Worm (Caenorhabditis elegans) whole organism, midembryonic: ENCODE measurements around the gene sri-1.

Experiments used
- flt-1 ChIP-seq: fragments of 200-800 bp; sonication (Bioruptor generic); IDR thresholded peaks from 2 replicates; pipeline ENCODE4 v1.3.6; 2022; ENCODE audit warnings: missing genetic modification characterization, missing compliant biosample characterization
- klf-2 ChIP-seq: fragments of 200-800 bp; sonication (Bioruptor generic); conservative IDR thresholded peaks from 2 replicates; pipeline ENCODE4 v1.3.6; 2022; ENCODE audit warnings: missing genetic modification reagents, missing genetic modification characterization, missing compliant biosample characterization
- med-1 ChIP-seq: sonication (generic microtip); optimal IDR thresholded peaks from 2 replicates; lab custom pipeline; 2017; ENCODE audit warnings: missing genetic modification characterization, mild to moderate bottlenecking, missing compliant biosample characterization, antibody characterized with exemption, missing genetic modification reagents; ENCODE audit not compliant: insufficient read depth
- ref-1 ChIP-seq: fragments of 200-800 bp; sonication (Bioruptor generic); conservative IDR thresholded peaks from 2 replicates; pipeline ENCODE4 v1.3.6; 2022; ENCODE audit warnings: missing genetic modification reagents, missing genetic modification characterization, missing compliant biosample characterization
- tab-1 ChIP-seq: fragments of 200-800 bp; sonication (Bioruptor generic); IDR thresholded peaks from 2 replicates; pipeline ENCODE4 v1.3.6; 2022; ENCODE audit warnings: missing genetic modification characterization, missing compliant biosample characterization
- ztf-29 ChIP-seq: fragments of 200-800 bp; sonication (Bioruptor generic); IDR thresholded peaks from 2 replicates; pipeline ENCODE4 v1.3.6; 2022; ENCODE audit warnings: missing genetic modification reagents, missing genetic modification characterization, missing compliant biosample characterization

DNA sequence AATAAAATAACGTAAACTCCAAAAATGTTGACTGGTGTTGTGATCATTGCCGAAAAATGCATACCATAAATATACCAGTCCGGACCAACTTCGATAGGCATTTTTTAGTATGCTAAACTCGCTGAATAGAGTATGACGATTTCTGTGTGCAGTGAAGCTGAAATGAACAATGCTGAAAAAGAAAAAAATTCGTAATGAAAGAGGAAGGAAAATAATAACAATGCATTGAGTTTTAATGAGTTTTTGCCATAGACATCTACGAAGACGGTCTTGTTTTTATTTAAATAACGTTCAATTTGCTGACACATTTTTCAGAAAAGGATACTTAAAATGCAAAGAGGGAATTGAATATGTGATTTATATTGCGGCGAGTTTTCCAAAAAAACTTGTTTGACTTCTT lies at the start of gene sri-1:
- TF ChIP-seq flt-1 (GFP tag; lab: Robert Waterston, UW) (no peak), tab-1 (GFP tag; lab: Robert Waterston, UW) (no peak), ref-1 (GFP tag; lab: Robert Waterston, UW) (no peak), ztf-29 (GFP tag; lab: Robert Waterston, UW) (no peak), klf-2 (GFP tag; lab: Robert Waterston, UW) (no peak), med-1 (no peak)
